Worm (Caenorhabditis elegans) whole organism, early embryonic: ENCODE results near the gene cth-2.

Experiments
- flt-1 ChIP-seq: fragments of 200-800 bp; sonication (Bioruptor generic); IDR thresholded peaks from 2 replicates; pipeline ENCODE4 v1.3.6; 2022; ENCODE audit warnings: missing genetic modification characterization, missing compliant biosample characterization
- scrt-1 ChIP-seq: fragments of 200-800 bp; sonication (Bioruptor generic); IDR thresholded peaks from 2 replicates; pipeline ENCODE4 v1.3.6; 2022; ENCODE audit warnings: missing genetic modification characterization, missing compliant biosample characterization
- tra-4 ChIP-seq: sonication (generic microtip); optimal IDR thresholded peaks from 2 replicates; lab custom pipeline; 2017; ENCODE audit warnings: missing genetic modification characterization, missing compliant biosample characterization

ce11 chrII:7057860-7058259 lies at the start of gene cth-2:
- TF ChIP-seq scrt-1 (GFP tag; lab: Robert Waterston, UW) (no peak), flt-1 (no peak), tra-4 (tag; lab: Kevin White, UChicago) (no peak)
